Fruit fly (Drosophila melanogaster) whole organism, embryonic: ENCODE results near the gene Jhbp12.

Source experiments
- Adf1 ChIP-seq: fragments of 200-800 bp; sonication (Bioruptor generic); IDR thresholded peaks from 2 replicates; pipeline ENCODE4 v1.3.6; 2022; ENCODE audit warnings: missing biosample characterization, missing genetic modification characterization
- Asciz ChIP-seq: fragments of 200-800 bp; sonication (Bioruptor generic); optimal IDR thresholded peaks from 2 replicates; lab custom pipeline; 2017; ENCODE audit warnings: missing biosample characterization, mild to moderate bottlenecking, missing genetic modification characterization, missing genetic modification reagents
- Blimp-1 ChIP-seq: fragments of 200-800 bp; sonication (Bioruptor generic); optimal IDR thresholded peaks from 3 replicates; lab custom pipeline; 2018; ENCODE audit warnings: missing biosample characterization, missing genetic modification characterization, mild to moderate bottlenecking, moderate library complexity, missing genetic modification reagents
- C15 ChIP-seq: fragments of 200-800 bp; sonication (Bioruptor generic); IDR thresholded peaks from 3 replicates; pipeline ENCODE4 v1.3.6; 2022; ENCODE audit warnings: missing biosample characterization, missing genetic modification characterization
- CG10274 ChIP-seq: fragments of 200-800 bp; sonication (Bioruptor generic); optimal IDR thresholded peaks from 3 replicates; lab custom pipeline; 2017; ENCODE audit warnings: missing biosample characterization, mild to moderate bottlenecking, missing genetic modification characterization
- CG10565 ChIP-seq: fragments of 200-800 bp; sonication (Bioruptor generic); optimal IDR thresholded peaks from 3 replicates; lab custom pipeline; 2016; ENCODE audit warnings: missing biosample characterization, mild to moderate bottlenecking, missing genetic modification characterization
- CG11398 ChIP-seq: fragments of 200-800 bp; sonication (Bioruptor generic); optimal IDR thresholded peaks from 2 replicates; lab custom pipeline; 2016; ENCODE audit warnings: missing biosample characterization, missing genetic modification characterization
- CG11723 ChIP-seq: fragments of 200-800 bp; sonication (Bioruptor generic); optimal IDR thresholded peaks from 2 replicates; lab custom pipeline; 2017; ENCODE audit warnings: missing biosample characterization, mild to moderate bottlenecking, missing genetic modification characterization
- CG14710 ChIP-seq: fragments of 200-800 bp; sonication (Bioruptor generic); optimal IDR thresholded peaks from 3 replicates; lab custom pipeline; 2019; ENCODE audit warnings: missing biosample characterization, mild to moderate bottlenecking, missing genetic modification characterization, moderate library complexity
- CG15696 ChIP-seq: fragments of 200-800 bp; sonication (Bioruptor generic); optimal IDR thresholded peaks from 2 replicates; lab custom pipeline; 2019; ENCODE audit warnings: missing biosample characterization, mild to moderate bottlenecking, missing genetic modification characterization, moderate library complexity
- CG1602 ChIP-seq: fragments of 200-800 bp; sonication (Bioruptor generic); optimal IDR thresholded peaks from 3 replicates; lab custom pipeline; 2016; ENCODE audit warnings: missing biosample characterization, missing genetic modification characterization
- CG16863 ChIP-seq: fragments of 200-800 bp; sonication (Bioruptor generic); optimal IDR thresholded peaks from 3 replicates; lab custom pipeline; 2016; ENCODE audit warnings: missing biosample characterization, missing genetic modification characterization
- CG30020 ChIP-seq: fragments of 200-800 bp; optimal IDR thresholded peaks from 2 replicates; lab custom pipeline; 2019; ENCODE audit warnings: missing biosample characterization, mild to moderate bottlenecking, missing genetic modification characterization, moderate library complexity
- CG3163 ChIP-seq: fragments of 200-800 bp; sonication (Bioruptor generic); optimal IDR thresholded peaks from 3 replicates; lab custom pipeline; 2016; ENCODE audit warnings: missing biosample characterization, missing genetic modification characterization
- CG32532 ChIP-seq: fragments of 200-800 bp; sonication (Bioruptor generic); IDR thresholded peaks from 2 replicates; pipeline ENCODE4 v1.3.6; 2022; ENCODE audit warnings: missing biosample characterization, missing genetic modification characterization
- CG3847 ChIP-seq: fragments of 200-800 bp; sonication (Bioruptor generic); IDR thresholded peaks from 2 replicates; pipeline ENCODE4 v1.3.6; 2022; ENCODE audit warnings: missing biosample characterization, missing genetic modification characterization
- CG4424 ChIP-seq: fragments of 200-800 bp; sonication (Bioruptor generic); optimal IDR thresholded peaks from 3 replicates; lab custom pipeline; 2016; ENCODE audit warnings: missing biosample characterization, missing genetic modification characterization
- CG5245 ChIP-seq: fragments of 200-800 bp; sonication (Bioruptor generic); optimal IDR thresholded peaks from 3 replicates; lab custom pipeline; 2016; ENCODE audit warnings: missing biosample characterization, missing genetic modification characterization
- CG6254 ChIP-seq: fragments of 200-800 bp; sonication (Bioruptor generic); optimal IDR thresholded peaks from 3 replicates; lab custom pipeline; 2017; ENCODE audit warnings: mild to moderate bottlenecking, missing biosample characterization, missing genetic modification reagents, missing genetic modification characterization
- CG6654 ChIP-seq: fragments of 200-800 bp; sonication (Bioruptor generic); optimal IDR thresholded peaks from 2 replicates; lab custom pipeline; 2017; ENCODE audit warnings: missing biosample characterization, mild to moderate bottlenecking, missing genetic modification characterization
- CG8765 ChIP-seq: fragments of 200-800 bp; sonication (Bioruptor generic); IDR thresholded peaks from 2 replicates; pipeline ENCODE4 v1.3.6; 2022; ENCODE audit warnings: missing biosample characterization, missing genetic modification characterization
- CG8944 ChIP-seq: fragments of 200-800 bp; sonication (Bioruptor generic); optimal IDR thresholded peaks from 3 replicates; lab custom pipeline; 2016; ENCODE audit warnings: missing biosample characterization, missing genetic modification characterization
- CHES-1-like ChIP-seq: fragments of 200-800 bp; sonication (Bioruptor generic); optimal IDR thresholded peaks from 2 replicates; lab custom pipeline; 2016; ENCODE audit warnings: missing biosample characterization, missing genetic modification characterization
- Dad ChIP-seq: fragments of 200-800 bp; sonication (Bioruptor generic); optimal IDR thresholded peaks from 3 replicates; lab custom pipeline; 2016; ENCODE audit warnings: missing biosample characterization, missing genetic modification characterization
- Dip2 ChIP-seq: fragments of 200-800 bp; sonication (Bioruptor generic); IDR thresholded peaks from 2 replicates; pipeline ENCODE4 v1.3.6; 2022; ENCODE audit warnings: missing biosample characterization, missing genetic modification characterization
- Dll ChIP-seq: fragments of 200-800 bp; sonication (Bioruptor generic); IDR thresholded peaks from 4 replicates; pipeline ENCODE4 v1.3.6; 2022; ENCODE audit warnings: missing biosample characterization, missing genetic modification characterization; ENCODE audit not compliant: partially characterized antibody
- Fer1 ChIP-seq: fragments of 200-800 bp; sonication (Bioruptor generic); optimal IDR thresholded peaks from 2 replicates; lab custom pipeline; 2017; ENCODE audit warnings: missing biosample characterization, mild to moderate bottlenecking, missing genetic modification characterization
- HmgZ ChIP-seq: fragments of 200-800 bp; sonication (Bioruptor generic); optimal IDR thresholded peaks from 2 replicates; lab custom pipeline; 2018; ENCODE audit warnings: missing biosample characterization, mild to moderate bottlenecking, missing genetic modification characterization
- Hsf ChIP-seq: fragments of 200-800 bp; sonication (Bioruptor generic); optimal IDR thresholded peaks from 3 replicates; lab custom pipeline; 2016; ENCODE audit warnings: missing biosample characterization, missing genetic modification characterization
- Med ChIP-seq: fragments of 200-800 bp; sonication (Bioruptor generic); peaks from one replicate; lab custom pipeline; 2016; ENCODE audit warnings: missing biosample characterization, missing genetic modification characterization, mild to moderate bottlenecking, inconsistent platforms, moderate library complexity
- Mes4 ChIP-seq: fragments of 200-800 bp; sonication (Bioruptor generic); optimal IDR thresholded peaks from 2 replicates; lab custom pipeline; 2016; ENCODE audit warnings: missing biosample characterization, missing genetic modification characterization
- NFAT ChIP-seq: fragments of 200-800 bp; sonication (Bioruptor generic); IDR thresholded peaks from 2 replicates; pipeline ENCODE4 v1.3.6; 2022; ENCODE audit warnings: missing biosample characterization, missing genetic modification characterization
- NK7.1 ChIP-seq: fragments of 200-800 bp; sonication (Bioruptor generic); optimal IDR thresholded peaks from 3 replicates; lab custom pipeline; 2016; ENCODE audit warnings: missing biosample characterization, missing genetic modification characterization
- PHDP ChIP-seq: fragments of 200-800 bp; sonication (Bioruptor generic); optimal IDR thresholded peaks from 3 replicates; lab custom pipeline; 2018; ENCODE audit warnings: missing biosample characterization, mild to moderate bottlenecking, missing genetic modification characterization, moderate library complexity
- Ptx1 ChIP-seq: fragments of 200-800 bp; sonication (Bioruptor generic); IDR thresholded peaks from 2 replicates; pipeline ENCODE4 v1.3.6; 2022; ENCODE audit warnings: missing biosample characterization, missing genetic modification characterization
- Sin3A ChIP-seq: fragments of >200 bp; optimal IDR thresholded peaks from 2 replicates; lab custom pipeline; 2018
- Ssrp ChIP-seq: fragments of 200-800 bp; sonication (Bioruptor generic); optimal IDR thresholded peaks from 2 replicates; lab custom pipeline; 2018; ENCODE audit warnings: missing biosample characterization, mild to moderate bottlenecking, missing genetic modification characterization, moderate library complexity
- Stat92E ChIP-seq, 3 experiments: fragments of >200 bp in 2 of 3; fragments of 200-800 bp in 1 of 3; sonication (Bioruptor generic) in 1 of 3; optimal IDR thresholded peaks; 2 replicates each; lab custom pipeline; 2017 to 2019; ENCODE audit warnings: missing biosample characterization in 3 of 3, missing genetic modification characterization in 3 of 3, mild to moderate bottlenecking in 1 of 3, moderate library complexity in 1 of 3
- TFAM ChIP-seq: fragments of 200-800 bp; sonication (Bioruptor generic); optimal IDR thresholded peaks from 2 replicates; lab custom pipeline; 2017; ENCODE audit warnings: missing biosample characterization, missing genetic modification characterization, inconsistent platforms
- ash1 ChIP-seq: fragments of 200-800 bp; sonication (Bioruptor generic); optimal IDR thresholded peaks from 2 replicates; lab custom pipeline; 2018; ENCODE audit warnings: missing biosample characterization, mild to moderate bottlenecking, missing genetic modification characterization
- cato ChIP-seq: fragments of 200-800 bp; sonication (Bioruptor generic); optimal IDR thresholded peaks from 2 replicates; lab custom pipeline; 2016; ENCODE audit warnings: missing biosample characterization, missing genetic modification characterization, borderline replicate concordance
- chif ChIP-seq, 2 experiments: fragments of 200-800 bp; sonication (Bioruptor generic); optimal IDR thresholded peaks; 3 replicates each; lab custom pipeline; 2016; ENCODE audit warnings: missing biosample characterization in 2 of 2, missing genetic modification characterization in 2 of 2
- gsb-n ChIP-seq: fragments of 200-800 bp; sonication (Bioruptor generic); optimal IDR thresholded peaks from 3 replicates; lab custom pipeline; 2018; ENCODE audit warnings: missing biosample characterization, mild to moderate bottlenecking, missing genetic modification characterization
- lilli ChIP-seq: fragments of 200-800 bp; sonication (Bioruptor generic); optimal IDR thresholded peaks from 3 replicates; lab custom pipeline; 2016; ENCODE audit warnings: missing biosample characterization, missing genetic modification characterization
- luna ChIP-seq: fragments of 200-800 bp; sonication (Bioruptor generic); optimal IDR thresholded peaks from 2 replicates; lab custom pipeline; 2016; ENCODE audit warnings: missing biosample characterization, missing genetic modification characterization
- odd ChIP-seq: fragments of 200-800 bp; sonication (Bioruptor generic); optimal IDR thresholded peaks from 2 replicates; lab custom pipeline; 2017; ENCODE audit warnings: missing biosample characterization, mild to moderate bottlenecking, missing genetic modification characterization
- run ChIP-seq: fragments of 200-800 bp; sonication (Bioruptor generic); optimal IDR thresholded peaks from 3 replicates; lab custom pipeline; 2018; ENCODE audit warnings: missing biosample characterization, mild to moderate bottlenecking, missing genetic modification characterization
- sens-2 ChIP-seq: fragments of 200-800 bp; sonication (Bioruptor generic); IDR thresholded peaks from 2 replicates; pipeline ENCODE4 v1.3.6; 2022; ENCODE audit warnings: missing biosample characterization, missing genetic modification characterization
- tll ChIP-seq, 2 experiments: fragments of 200-800 bp in 1 of 2; fragments of >200 bp in 1 of 2; sonication (Bioruptor generic) in 1 of 2; optimal IDR thresholded peaks; 2 replicates each; lab custom pipeline; 2017 to 2019; ENCODE audit warnings: missing biosample characterization in 2 of 2, missing genetic modification characterization in 2 of 2, mild to moderate bottlenecking in 1 of 2, moderate library complexity in 1 of 2
- usp ChIP-seq: fragments of >200 bp; optimal IDR thresholded peaks from 2 replicates; lab custom pipeline; 2017; ENCODE audit warnings: missing biosample characterization, missing genetic modification characterization
- vvl ChIP-seq: fragments of 200-800 bp; sonication (Bioruptor generic); IDR thresholded peaks from 2 replicates; pipeline ENCODE4 v1.3.6; 2022; ENCODE audit warnings: missing biosample characterization, missing genetic modification characterization
- zf30C ChIP-seq: fragments of 200-800 bp; sonication (Bioruptor generic); optimal IDR thresholded peaks from 3 replicates; lab custom pipeline; 2018; ENCODE audit warnings: missing biosample characterization, mild to moderate bottlenecking, missing genetic modification characterization

Gene Jhbp12

dm6 chr3R:24518150-24518580, 6.4 kb upstream of the Jhbp12 start, which contains the start of gene Pp1alpha-96A (continued):
- TF ChIP-seq lilli (GFP tag; lab: Kevin White, UChicago), result peak; percentile 34
- no peak for TF ChIP-seq TFAM (GFP tag; lab: Kevin White, UChicago)
- no peak for TF ChIP-seq Dad
- no peak for TF ChIP-seq Fer1
- no peak for TF ChIP-seq Blimp-1
- TF ChIP-seq Ptx1 (GFP tag; lab: Robert Waterston, UW), result no peak
- peak; percentile 24 for TF ChIP-seq HmgZ (tag; lab: Kevin White, UChicago)
- TF ChIP-seq cato (GFP tag; lab: Kevin White, UChicago), result no peak
- TF ChIP-seq CG3847 (GFP tag; lab: Robert Waterston, UW), result peak; percentile 47; the same call in 1 of the 2 replicates
- TF ChIP-seq CG16863 (GFP tag; lab: Kevin White, UChicago), result no peak
- peak in 1 of 3 experiments; percentile 18 for TF ChIP-seq Stat92E (GFP tag; optimal IDR thresholded peaks at IDR 0.05; lab: Kevin White, UChicago)
- TF ChIP-seq CG8944, result peak; percentile 13
- no peak for TF ChIP-seq CG6254
- TF ChIP-seq NK7.1 (GFP tag; lab: Kevin White, UChicago), result no peak
- TF ChIP-seq CG8765 (GFP tag; lab: Robert Waterston, UW), result no peak
- TF ChIP-seq CG1602 (GFP tag; lab: Kevin White, UChicago), result no peak
- TF ChIP-seq CG6654 (GFP tag; lab: Kevin White, UChicago), result no peak
- TF ChIP-seq CG5245 (GFP tag; lab: Kevin White, UChicago), result no peak
- TF ChIP-seq luna (GFP tag; lab: Kevin White, UChicago), result no peak
- no peak for TF ChIP-seq tll (GFP tag; optimal IDR thresholded peaks at IDR 0.05; lab: Kevin White, UChicago)
- no peak for TF ChIP-seq CG11723 (GFP tag; lab: Kevin White, UChicago)
- no peak for TF ChIP-seq CG10565 (GFP tag; lab: Kevin White, UChicago)
- no peak for TF ChIP-seq PHDP (tag; lab: Kevin White, UChicago)
- peak; percentile 6 for TF ChIP-seq CG4424 (GFP tag; lab: Kevin White, UChicago)
- no peak for TF ChIP-seq Hsf (GFP tag; lab: Kevin White, UChicago)
- peak; percentile 53 for TF ChIP-seq CG14710 (tag; lab: Kevin White, UChicago)
- TF ChIP-seq NFAT (GFP tag; lab: Robert Waterston, UW), result no peak
- TF ChIP-seq CG30020 (tag; lab: Kevin White, UChicago), result no peak
- peak; percentile 89 for TF ChIP-seq Med (GFP tag; lab: Kevin White, UChicago)
- TF ChIP-seq Dll (GFP tag; lab: Robert Waterston, UW), result peak; percentile 86
- no peak for TF ChIP-seq Ssrp
- no peak for TF ChIP-seq CG15696
- TF ChIP-seq CG10274 (GFP tag; lab: Kevin White, UChicago), result no peak
- TF ChIP-seq chif (GFP tag; optimal IDR thresholded peaks at IDR 0.05; lab: Kevin White, UChicago), result peak in 1 of 2 experiments; percentile 9
- peak; percentile 18 for TF ChIP-seq CG11398 (GFP tag; lab: Kevin White, UChicago)
- no peak for TF ChIP-seq Dip2
- no peak for TF ChIP-seq C15 (GFP tag; lab: Robert Waterston, UW)
- 0 out of 2 replicates have a peak, but pooled peaks have one; percentile 7 for TF ChIP-seq Adf1
- no peak; the same call in 1 of the 2 replicates for TF ChIP-seq vvl (GFP tag; lab: Robert Waterston, UW)
- no peak for TF ChIP-seq usp (GFP tag; lab: Kevin White, UChicago)
- TF ChIP-seq CG3163 (GFP tag; lab: Kevin White, UChicago), result peak; percentile 15
- no peak for TF ChIP-seq odd (GFP tag; lab: Kevin White, UChicago)
- TF ChIP-seq Mes4, result no peak
- TF ChIP-seq CG32532, result no peak
- no peak for TF ChIP-seq ash1 (GFP tag; lab: Kevin White, UChicago)
- no peak for TF ChIP-seq zf30C (GFP tag; lab: Kevin White, UChicago)
- no peak for TF ChIP-seq gsb-n
- TF ChIP-seq sens-2, result no peak
- TF ChIP-seq CHES-1-like (GFP tag; lab: Kevin White, UChicago), result peak; percentile 6
- TF ChIP-seq run, result no peak
- no peak for TF ChIP-seq Asciz (GFP tag; lab: Kevin White, UChicago)
- TF ChIP-seq Sin3A (lab: Kevin White, UChicago), result peak; percentile 66
